Worm (Caenorhabditis elegans) whole organism, mixed stage, embryonic: ENCODE results near the gene B0416.2.

ENCODE experiments used
- drap-1 ChIP-seq: fragments of 200-800 bp; sonication (Bioruptor generic); optimal IDR thresholded peaks from 3 replicates; lab custom pipeline; 2018; ENCODE audit warnings: mild to moderate bottlenecking, missing genetic modification characterization, missing compliant biosample characterization
- elt-3 ChIP-seq: fragments of 150-350 bp; optimal IDR thresholded peaks from 2 replicates; lab custom pipeline; 2014; ENCODE audit warnings: missing biosample characterization, missing genetic modification characterization
- lsy-2 ChIP-seq: fragments of 150-350 bp; optimal IDR thresholded peaks from 2 replicates; lab custom pipeline; 2014; ENCODE audit warnings: missing biosample characterization, missing genetic modification characterization
- mab-5 ChIP-seq: fragments of 150-350 bp; optimal IDR thresholded peaks from 2 replicates; lab custom pipeline; 2014; ENCODE audit warnings: missing biosample characterization, missing genetic modification characterization
- mls-2 ChIP-seq: sonication (generic microtip); optimal IDR thresholded peaks from 2 replicates; lab custom pipeline; 2016; ENCODE audit warnings: mild to moderate bottlenecking, missing genetic modification characterization, moderate library complexity, missing compliant biosample characterization
- nhr-12 ChIP-seq: fragments of 150-350 bp; optimal IDR thresholded peaks from 2 replicates; lab custom pipeline; 2014; ENCODE audit warnings: missing biosample characterization, missing genetic modification characterization
- nhr-28 ChIP-seq: fragments of 150-350 bp; optimal IDR thresholded peaks from 2 replicates; lab custom pipeline; 2014; ENCODE audit warnings: missing biosample characterization, missing genetic modification characterization
- nhr-76 ChIP-seq: sonication (generic microtip); optimal IDR thresholded peaks from 2 replicates; lab custom pipeline; 2017; ENCODE audit warnings: missing biosample characterization, missing genetic modification characterization
- sem-2 ChIP-seq: fragments of 200-800 bp; sonication (Bioruptor generic); optimal IDR thresholded peaks from 2 replicates; lab custom pipeline; 2018; ENCODE audit warnings: mild to moderate bottlenecking, missing genetic modification characterization, missing compliant biosample characterization
- unc-62 ChIP-seq: fragments of 150-350 bp; optimal IDR thresholded peaks from 2 replicates; lab custom pipeline; 2014; ENCODE audit warnings: missing biosample characterization, missing genetic modification reagents, missing genetic modification characterization
- ztf-11 ChIP-seq: fragments of 150-350 bp; optimal IDR thresholded peaks from 2 replicates; lab custom pipeline; 2014; ENCODE audit warnings: missing biosample characterization, missing genetic modification characterization

DNA sequence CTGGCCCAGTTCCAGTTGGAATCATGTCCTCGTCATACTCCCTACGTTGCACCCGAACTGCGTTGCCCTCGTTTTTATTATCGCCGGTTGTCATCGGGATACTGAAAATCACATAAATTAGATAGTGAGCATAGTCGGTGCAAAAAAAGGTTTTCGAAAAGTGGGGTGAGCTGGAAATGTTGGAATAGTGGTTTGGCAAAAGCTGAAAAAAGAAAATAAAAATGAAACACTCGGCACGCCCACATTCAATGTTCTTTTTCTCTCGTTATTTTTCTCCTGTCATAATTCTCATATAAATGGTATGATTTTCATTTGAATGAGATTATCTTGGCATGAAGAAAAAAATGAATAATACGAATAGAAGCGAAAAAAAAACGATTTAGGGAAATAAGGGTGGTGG lies 34.7 kb upstream of the B0416.2 start, which contains the start of gene F18G5.6:
- TF ChIP-seq ztf-11: no peak
- no peak for TF ChIP-seq drap-1 (GFP tag; lab: Kevin White, UChicago)
- no peak for TF ChIP-seq unc-62 (GFP tag; lab: Kevin White, UChicago)
- TF ChIP-seq nhr-76 (tag; lab: Kevin White, UChicago): no peak
- TF ChIP-seq nhr-28 (tag; lab: Kevin White, UChicago): no peak
- no peak for TF ChIP-seq mab-5 (tag; lab: Kevin White, UChicago)
- TF ChIP-seq sem-2 (GFP tag; lab: Kevin White, UChicago): no peak
- no peak for TF ChIP-seq mls-2 (tag; lab: Kevin White, UChicago)
- TF ChIP-seq nhr-12 (tag; lab: Kevin White, UChicago): no peak
- TF ChIP-seq elt-3 (tag; lab: Kevin White, UChicago): no peak
- TF ChIP-seq lsy-2 (tag; lab: Kevin White, UChicago): no peak
